Fruit fly (Drosophila melanogaster) whole organism, adult: ENCODE results near the gene CG15578.

Experiments
- CG11617 ChIP-seq: fragments of 200-800 bp; sonication (Bioruptor generic); optimal IDR thresholded peaks from 2 replicates; lab custom pipeline; 2017; ENCODE audit warnings: mild to moderate bottlenecking, missing biosample characterization, missing genetic modification reagents, missing genetic modification characterization
- CG1620 ChIP-seq: fragments of 200-800 bp; sonication (Bioruptor generic); optimal IDR thresholded peaks from 2 replicates; lab custom pipeline; 2016; ENCODE audit warnings: missing biosample characterization, missing genetic modification characterization
- CG33017 ChIP-seq: fragments of 200-800 bp; sonication (Bioruptor generic); optimal IDR thresholded peaks from 2 replicates; lab custom pipeline; 2018; ENCODE audit warnings: missing biosample characterization, mild to moderate bottlenecking, missing genetic modification characterization, moderate library complexity
- Mnt ChIP-seq: fragments of 200-800 bp; sonication (Bioruptor generic); optimal IDR thresholded peaks from 2 replicates; lab custom pipeline; 2016; ENCODE audit warnings: missing biosample characterization, mild to moderate bottlenecking, missing genetic modification characterization
- cic ChIP-seq: fragments of 200-800 bp; sonication (Bioruptor generic); optimal IDR thresholded peaks from 2 replicates; lab custom pipeline; 2017; ENCODE audit warnings: missing biosample characterization, mild to moderate bottlenecking, missing genetic modification characterization, moderate library complexity
- cnc ChIP-seq, 2 experiments: fragments of >200 bp; optimal IDR thresholded peaks; 2 replicates each; lab custom pipeline; 2017
- kay ChIP-seq: fragments of 200-800 bp; sonication (Bioruptor generic); peaks from one replicate; lab custom pipeline; 2016; ENCODE audit warnings: missing biosample characterization, missing genetic modification characterization, borderline replicate concordance
- pad ChIP-seq: fragments of 200-800 bp; sonication (Bioruptor generic); optimal IDR thresholded peaks from 3 replicates; lab custom pipeline; 2017; ENCODE audit warnings: missing biosample characterization, missing genetic modification characterization, mild to moderate bottlenecking, moderate library complexity, missing genetic modification reagents
- toe ChIP-seq: fragments of 200-800 bp; sonication (Bioruptor generic); optimal IDR thresholded peaks from 2 replicates; lab custom pipeline; 2016; ENCODE audit warnings: missing biosample characterization, missing genetic modification characterization

dm6 chrX:4268401-4268800, 9.4 kb downstream of the CG15578 start, which contains the start of gene CG15572:
- no peak for TF ChIP-seq cnc (optimal IDR thresholded peaks at IDR 0.05; lab: Kevin White, UChicago)
- no peak for TF ChIP-seq CG11617
- no peak for TF ChIP-seq kay
- TF ChIP-seq cic (GFP tag; lab: Kevin White, UChicago) = no peak
- no peak for TF ChIP-seq pad (GFP tag; lab: Kevin White, UChicago)
- TF ChIP-seq toe (GFP tag; lab: Kevin White, UChicago) = no peak
- TF ChIP-seq Mnt (GFP tag; lab: Kevin White, UChicago) = no peak
- no peak for TF ChIP-seq CG33017 (tag; lab: Kevin White, UChicago)
- TF ChIP-seq CG1620 (GFP tag; lab: Kevin White, UChicago) = no peak
